Worm (Caenorhabditis elegans) whole organism, L2 larva: Measurements from ENCODE around the gene C25E10.8.

Experiments
- C34F6.9 ChIP-seq: fragments of 150-350 bp; optimal IDR thresholded peaks from 2 replicates; lab custom pipeline; 2014; ENCODE audit warnings: missing biosample characterization, missing genetic modification characterization
- F13H6.1 ChIP-seq: sonication (generic microtip); optimal IDR thresholded peaks from 2 replicates; lab custom pipeline; 2016; ENCODE audit warnings: missing genetic modification characterization, missing compliant biosample characterization
- R02D3.7 ChIP-seq: fragments of 150-350 bp; optimal IDR thresholded peaks from 2 replicates; lab custom pipeline; 2014; ENCODE audit warnings: missing biosample characterization, missing genetic modification characterization
- ZK546.5 ChIP-seq: sonication (generic microtip); optimal IDR thresholded peaks from 2 replicates; lab custom pipeline; 2017; ENCODE audit warnings: missing biosample characterization, missing genetic modification characterization
- aly-2 ChIP-seq: fragments of 150-350 bp; optimal IDR thresholded peaks from 2 replicates; lab custom pipeline; 2014; ENCODE audit warnings: missing biosample characterization, missing genetic modification characterization
- ama-1 ChIP-seq: fragments of 150-350 bp; optimal IDR thresholded peaks from 2 replicates; lab custom pipeline; 2018; ENCODE audit warnings: inconsistent platforms
- blmp-1 ChIP-seq: sonication (generic microtip); optimal IDR thresholded peaks from 2 replicates; lab custom pipeline; 2017; ENCODE audit warnings: missing genetic modification characterization, mild to moderate bottlenecking, missing compliant biosample characterization, antibody characterized with exemption, moderate library complexity; ENCODE audit not compliant: insufficient read depth
- ceh-16 ChIP-seq: fragments of 150-350 bp; optimal IDR thresholded peaks from 2 replicates; lab custom pipeline; 2014; ENCODE audit warnings: missing biosample characterization, missing genetic modification characterization
- ceh-82 ChIP-seq: fragments of 150-350 bp; optimal IDR thresholded peaks from 2 replicates; lab custom pipeline; 2014; ENCODE audit warnings: missing biosample characterization, missing genetic modification characterization
- crh-2 ChIP-seq: sonication (generic microtip); optimal IDR thresholded peaks from 2 replicates; lab custom pipeline; 2017; ENCODE audit warnings: missing biosample characterization, missing genetic modification characterization
- dmd-4 ChIP-seq: sonication (generic microtip); optimal IDR thresholded peaks from 2 replicates; lab custom pipeline; 2017; ENCODE audit warnings: missing biosample characterization, missing genetic modification characterization
- egl-27 ChIP-seq: sonication (generic microtip); optimal IDR thresholded peaks from 3 replicates; lab custom pipeline; 2017; ENCODE audit warnings: missing biosample characterization, missing genetic modification reagents, missing genetic modification characterization
- elt-3 ChIP-seq: sonication (generic microtip); optimal IDR thresholded peaks from 2 replicates; lab custom pipeline; 2017; ENCODE audit warnings: missing biosample characterization, missing genetic modification characterization
- fos-1 ChIP-seq: fragments of 150-350 bp; optimal IDR thresholded peaks from 2 replicates; lab custom pipeline; 2014; ENCODE audit warnings: missing biosample characterization, missing genetic modification characterization
- lin-11 ChIP-seq: fragments of 150-350 bp; sonication (generic microtip); optimal IDR thresholded peaks from 2 replicates; lab custom pipeline; 2014; ENCODE audit warnings: missing biosample characterization, missing genetic modification characterization, inconsistent platforms, mixed read lengths
- lin-13 ChIP-seq: fragments of 150-350 bp; optimal IDR thresholded peaks from 2 replicates; lab custom pipeline; 2014; ENCODE audit warnings: missing biosample characterization, missing genetic modification reagents, missing genetic modification characterization
- lin-39 ChIP-seq: fragments of 150-350 bp; optimal IDR thresholded peaks from 2 replicates; lab custom pipeline; 2014; ENCODE audit warnings: missing biosample characterization, missing genetic modification reagents, missing genetic modification characterization
- lsy-2 ChIP-seq, 2 experiments: fragments of 150-350 bp in 1 of 2; sonication (generic microtip) in 1 of 2; optimal IDR thresholded peaks; 2 replicates each; lab custom pipeline; 2014 to 2017; ENCODE audit warnings: missing biosample characterization in 2 of 2, missing genetic modification characterization in 2 of 2
- mab-5 ChIP-seq: fragments of 150-350 bp; optimal IDR thresholded peaks from 2 replicates; lab custom pipeline; 2014; ENCODE audit warnings: missing biosample characterization, missing genetic modification characterization
- mbf-1 ChIP-seq: sonication (generic microtip); optimal IDR thresholded peaks from 2 replicates; lab custom pipeline; 2017; ENCODE audit warnings: missing biosample characterization, missing genetic modification characterization
- mdl-1 ChIP-seq, 2 experiments: fragments of 150-350 bp in 1 of 2; sonication (generic microtip) in 1 of 2; optimal IDR thresholded peaks; 2 replicates each; lab custom pipeline; 2017; ENCODE audit warnings: missing biosample characterization in 2 of 2, missing genetic modification characterization in 2 of 2
- nhr-10 ChIP-seq: sonication (generic microtip); optimal IDR thresholded peaks from 2 replicates; lab custom pipeline; 2017; ENCODE audit warnings: missing biosample characterization, missing genetic modification characterization
- nhr-12 ChIP-seq: fragments of 150-350 bp; optimal IDR thresholded peaks from 2 replicates; lab custom pipeline; 2014; ENCODE audit warnings: missing biosample characterization, missing genetic modification characterization
- nhr-129 ChIP-seq: fragments of 150-350 bp; optimal IDR thresholded peaks from 2 replicates; lab custom pipeline; 2014; ENCODE audit warnings: missing biosample characterization, missing genetic modification characterization
- nhr-21 ChIP-seq: fragments of 150-350 bp; optimal IDR thresholded peaks from 2 replicates; lab custom pipeline; 2014; ENCODE audit warnings: missing biosample characterization, missing genetic modification characterization
- nhr-25 ChIP-seq: fragments of 150-350 bp; sonication (generic microtip); optimal IDR thresholded peaks from 3 replicates; lab custom pipeline; 2014; ENCODE audit warnings: missing biosample characterization, missing genetic modification characterization
- nhr-6 ChIP-seq: fragments of 150-350 bp; optimal IDR thresholded peaks from 2 replicates; lab custom pipeline; 2014; ENCODE audit warnings: missing biosample characterization, missing genetic modification characterization
- nhr-77 ChIP-seq: fragments of 150-350 bp; optimal IDR thresholded peaks from 2 replicates; lab custom pipeline; 2014; ENCODE audit warnings: missing biosample characterization, missing genetic modification characterization
- peb-1 ChIP-seq: fragments of 150-350 bp; optimal IDR thresholded peaks from 2 replicates; lab custom pipeline; 2014; ENCODE audit warnings: missing biosample characterization, missing genetic modification characterization
- sem-4 ChIP-seq: fragments of 150-350 bp; optimal IDR thresholded peaks from 2 replicates; lab custom pipeline; 2014; ENCODE audit warnings: missing biosample characterization, missing genetic modification reagents, missing genetic modification characterization
- sma-3 ChIP-seq: sonication (generic microtip); optimal IDR thresholded peaks from 2 replicates; lab custom pipeline; 2016; ENCODE audit warnings: missing genetic modification reagents, missing genetic modification characterization, missing compliant biosample characterization
- sma-9 ChIP-seq, 2 experiments: fragments of 150-350 bp in 1 of 2; sonication (generic microtip) in 1 of 2; optimal IDR thresholded peaks; 2 replicates each; lab custom pipeline; 2014 to 2016; ENCODE audit warnings: missing genetic modification characterization in 2 of 2, mild to moderate bottlenecking in 1 of 2, missing biosample characterization in 1 of 2, missing compliant biosample characterization in 1 of 2, missing genetic modification reagents in 1 of 2, moderate library complexity in 1 of 2
- unc-39 ChIP-seq: fragments of 150-350 bp; optimal IDR thresholded peaks from 2 replicates; lab custom pipeline; 2014; ENCODE audit warnings: missing biosample characterization, missing genetic modification characterization
- unc-55 ChIP-seq: fragments of 150-350 bp; sonication (generic microtip); optimal IDR thresholded peaks from 3 replicates; lab custom pipeline; 2014; ENCODE audit warnings: missing biosample characterization, missing genetic modification reagents, missing genetic modification characterization
- ztf-4 ChIP-seq: fragments of 150-350 bp; optimal IDR thresholded peaks from 2 replicates; lab custom pipeline; 2014; ENCODE audit warnings: missing biosample characterization, missing genetic modification characterization

The C25E10.8 gene

DNA sequence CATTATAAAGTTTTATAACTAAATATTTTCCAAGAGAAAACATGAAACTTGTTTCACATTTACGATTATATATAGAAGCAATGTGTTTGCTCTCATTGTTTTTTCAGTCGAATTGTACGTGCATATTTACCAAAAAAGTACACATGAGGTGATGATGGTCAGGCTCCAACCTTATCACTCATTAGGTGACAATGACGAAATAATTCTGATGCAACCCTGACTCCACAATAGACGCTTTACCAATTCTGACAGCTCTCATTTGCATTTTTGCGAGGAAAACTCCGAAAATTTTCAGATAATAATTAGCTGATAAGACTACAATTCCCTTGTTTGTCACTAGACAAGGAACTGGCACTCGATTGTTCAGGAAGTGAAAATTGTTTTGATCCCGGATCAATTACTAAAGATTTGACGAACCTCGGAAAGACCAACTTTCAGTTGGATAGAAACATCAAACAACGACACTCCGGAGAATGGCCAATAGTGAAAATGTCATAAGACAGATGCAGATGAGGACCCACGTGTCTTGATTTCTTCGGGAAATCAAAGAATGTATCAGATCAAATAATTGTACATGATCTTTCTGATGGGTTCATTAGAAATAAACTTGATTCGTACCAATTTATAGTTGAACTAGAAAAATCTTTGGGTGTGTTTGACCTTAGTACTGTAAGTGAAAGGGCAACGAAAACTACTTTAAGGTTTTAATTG lies 25.1 kb upstream of the C25E10.8 start (continued):
- no peak for TF ChIP-seq lsy-2 (tag; optimal IDR thresholded peaks at IDR 0.05; lab: Kevin White, UChicago)
- no peak for TF ChIP-seq unc-39 (tag; lab: Kevin White, UChicago)
- TF ChIP-seq R02D3.7 (tag; lab: Kevin White, UChicago): no peak
- no peak for TF ChIP-seq nhr-10 (tag; lab: Kevin White, UChicago)

- TF ChIP-seq dmd-4 (tag; lab: Kevin White, UChicago) (no peak), sma-3 (no peak), ceh-82 (tag; lab: Kevin White, UChicago) (no peak), lin-39 (no peak), nhr-25 (peak; percentile 6)
These were observed 24.3 kb upstream of the C25E10.8 start for ce11 chrV:9078067-9078581.

ce11 chrV:9076273-9076672 lies 22.4 kb upstream of the C25E10.8 start, which contains the start of gene T27E4.7:
TSS of gene T27E4.7 (minus strand) at chrV:9076322.
- TF ChIP-seq nhr-10 (tag; lab: Kevin White, UChicago): no peak
- no peak for TF ChIP-seq fos-1 (tag; lab: Kevin White, UChicago)
- no peak for TF ChIP-seq aly-2 (tag; lab: Kevin White, UChicago)
- TF ChIP-seq mab-5 (tag; lab: Kevin White, UChicago): no peak
- TF ChIP-seq elt-3 (tag; lab: Kevin White, UChicago): no peak
- no peak for TF ChIP-seq nhr-6
- TF ChIP-seq unc-55 (GFP tag; lab: Kevin White, UChicago): no peak
- no peak for TF ChIP-seq lin-11
- TF ChIP-seq lin-39: no peak

DNA sequence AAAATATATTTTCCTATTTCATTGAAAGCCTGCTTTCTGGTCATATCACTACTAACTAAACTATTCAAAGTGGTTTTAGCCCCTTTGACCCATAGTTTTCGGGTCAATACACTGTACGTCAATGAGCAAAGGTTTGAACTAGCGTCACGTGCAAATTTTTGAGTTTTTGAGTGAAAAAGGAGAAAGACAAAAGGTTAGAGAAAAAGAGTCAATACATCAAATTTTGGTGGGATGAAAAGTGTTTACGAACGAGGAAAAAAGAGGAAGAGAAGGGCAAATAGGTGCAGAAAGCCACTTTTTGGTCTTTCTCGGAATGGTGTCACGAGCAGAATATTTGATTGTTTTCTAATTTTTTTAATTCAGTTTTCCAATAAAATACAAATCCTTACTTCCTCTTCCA lies 22.0 kb upstream of the C25E10.8 start:
- no peak for TF ChIP-seq ceh-16
- TF ChIP-seq sem-4 (tag; lab: Kevin White, UChicago): no peak
- peak; percentile 60 for TF ChIP-seq sma-9 (GFP tag; optimal IDR thresholded peaks at IDR 0.05; lab: Kevin White, UChicago)
- TF ChIP-seq sma-9 (tag; optimal IDR thresholded peaks at IDR 0.05; lab: Kevin White, UChicago): no peak
- TF ChIP-seq lin-13 (GFP tag; lab: Kevin White, UChicago): no peak
- no peak for TF ChIP-seq C34F6.9 (tag; lab: Kevin White, UChicago)
- TF ChIP-seq egl-27: no peak
- peak; percentile 2 for TF ChIP-seq crh-2 (tag; lab: Kevin White, UChicago)
- TF ChIP-seq ZK546.5: no peak
- no peak for TF ChIP-seq peb-1
- TF ChIP-seq ama-1 (lab: Kevin White, UChicago): peak; percentile 24
- no peak for TF ChIP-seq lsy-2 (tag; optimal IDR thresholded peaks at IDR 0.05; lab: Kevin White, UChicago)
- TF ChIP-seq F13H6.1 (tag; lab: Kevin White, UChicago): peak; percentile 38
- TF ChIP-seq unc-55 (GFP tag; lab: Kevin White, UChicago): peak; percentile 15
- no peak for TF ChIP-seq nhr-12 (tag; lab: Kevin White, UChicago)
- no peak for TF ChIP-seq fos-1 (tag; lab: Kevin White, UChicago)
- TF ChIP-seq nhr-129 (tag; lab: Kevin White, UChicago): peak; percentile 54
- no peak for TF ChIP-seq nhr-10 (tag; lab: Kevin White, UChicago)
- no peak for TF ChIP-seq nhr-77 (tag; lab: Kevin White, UChicago)
- no peak for TF ChIP-seq nhr-6
- TF ChIP-seq mdl-1 (tag; optimal IDR thresholded peaks at IDR 0.05; lab: Kevin White, UChicago): peak; percentile 13 to 17
- no peak for TF ChIP-seq dmd-4 (tag; lab: Kevin White, UChicago)
- TF ChIP-seq mbf-1 (tag; lab: Kevin White, UChicago): no peak
- TF ChIP-seq ceh-82 (tag; lab: Kevin White, UChicago): no peak

DNA sequence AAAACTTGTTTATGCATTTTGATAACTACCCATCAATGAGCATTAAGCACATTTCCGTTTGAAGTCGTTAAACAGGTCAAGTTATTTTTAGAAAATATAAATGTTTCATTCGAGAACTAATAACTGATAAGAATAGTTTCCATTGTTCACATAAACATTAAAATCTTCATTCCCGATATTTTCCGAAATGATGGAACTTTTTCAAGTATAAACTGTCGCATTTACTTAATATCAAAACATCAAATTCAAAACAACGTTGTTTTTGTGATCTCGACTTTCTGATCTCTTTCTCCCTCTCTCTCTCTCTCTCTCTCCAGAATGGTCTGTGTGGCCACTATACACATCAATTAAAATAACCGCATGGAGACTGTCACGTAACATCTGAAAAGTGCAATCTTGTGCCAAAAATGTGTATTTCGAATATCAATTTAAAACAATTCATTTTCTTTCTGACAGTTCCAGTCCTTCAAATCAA lies 20.5 kb upstream of the C25E10.8 start:
- TF ChIP-seq nhr-129 (tag; lab: Kevin White, UChicago): peak; percentile 11
- TF ChIP-seq nhr-10 (tag; lab: Kevin White, UChicago): no peak
- TF ChIP-seq nhr-25: peak; percentile 0
- no peak for TF ChIP-seq elt-3 (tag; lab: Kevin White, UChicago)
- TF ChIP-seq ztf-4 (tag; lab: Kevin White, UChicago): peak; percentile 19
- TF ChIP-seq nhr-6: peak; percentile 36
- TF ChIP-seq nhr-21 (tag; lab: Kevin White, UChicago): peak; percentile 13
- TF ChIP-seq mdl-1 (tag; optimal IDR thresholded peaks at IDR 0.05; lab: Kevin White, UChicago): peak in 1 of 2 experiments; percentile 6
- peak in 1 of 2 experiments; percentile 37 for TF ChIP-seq lsy-2 (tag; optimal IDR thresholded peaks at IDR 0.05; lab: Kevin White, UChicago)
- peak; percentile 35 for TF ChIP-seq sma-9 (GFP tag; optimal IDR thresholded peaks at IDR 0.05; lab: Kevin White, UChicago)
- TF ChIP-seq sma-9 (tag; optimal IDR thresholded peaks at IDR 0.05; lab: Kevin White, UChicago): no peak
- TF ChIP-seq sma-3: peak; percentile 46
- peak; percentile 7 for TF ChIP-seq blmp-1 (tag; lab: Kevin White, UChicago)
- TF ChIP-seq ama-1 (lab: Kevin White, UChicago): peak; percentile 73
- TF ChIP-seq peb-1: no peak
- peak; percentile 38 for TF ChIP-seq crh-2 (tag; lab: Kevin White, UChicago)
